Fruit fly (Drosophila melanogaster) whole organism, prepupa: ENCODE measurements around the gene p.

Experiments used
- CG10669 ChIP-seq: fragments of 200-800 bp; sonication (Bioruptor generic); optimal IDR thresholded peaks from 3 replicates; lab custom pipeline; 2018; ENCODE audit warnings: missing biosample characterization, mild to moderate bottlenecking, missing genetic modification characterization, moderate library complexity
- CG11762 ChIP-seq: fragments of 200-800 bp; sonication (Bioruptor generic); optimal IDR thresholded peaks from 3 replicates; lab custom pipeline; 2016; ENCODE audit warnings: missing biosample characterization, missing genetic modification characterization; ENCODE audit not compliant: insufficient read depth
- CG15336 ChIP-seq: fragments of 200-800 bp; sonication (Bioruptor generic); IDR thresholded peaks from 2 replicates; pipeline ENCODE4 v1.3.6; 2022; ENCODE audit warnings: missing biosample characterization, missing genetic modification characterization
- CG1621 ChIP-seq: fragments of 200-800 bp; sonication (Bioruptor generic); optimal IDR thresholded peaks from 3 replicates; lab custom pipeline; 2018; ENCODE audit warnings: missing biosample characterization, mild to moderate bottlenecking, missing genetic modification characterization
- CG16779 ChIP-seq: fragments of 200-800 bp; sonication (Bioruptor generic); optimal IDR thresholded peaks from 3 replicates; lab custom pipeline; 2017; ENCODE audit warnings: missing biosample characterization, mild to moderate bottlenecking, missing genetic modification characterization
- CG3032 ChIP-seq: fragments of 200-800 bp; optimal IDR thresholded peaks from 2 replicates; lab custom pipeline; 2019; ENCODE audit warnings: missing biosample characterization, mild to moderate bottlenecking, missing genetic modification characterization, moderate library complexity
- CG3919 ChIP-seq: fragments of 200-800 bp; sonication (Bioruptor generic); optimal IDR thresholded peaks from 3 replicates; lab custom pipeline; 2016; ENCODE audit warnings: missing biosample characterization, missing genetic modification characterization
- CG4318 ChIP-seq: fragments of 200-800 bp; sonication (Bioruptor generic); optimal IDR thresholded peaks from 3 replicates; lab custom pipeline; 2017; ENCODE audit warnings: missing biosample characterization, mild to moderate bottlenecking, missing genetic modification characterization
- CG6163 ChIP-seq: fragments of 200-800 bp; sonication (Bioruptor generic); IDR thresholded peaks from 3 replicates; pipeline ENCODE4 v1.3.6; 2022; ENCODE audit warnings: missing biosample characterization, missing genetic modification characterization
- CG6808 ChIP-seq: fragments of 200-800 bp; sonication (Bioruptor generic); optimal IDR thresholded peaks from 3 replicates; lab custom pipeline; 2017; ENCODE audit warnings: missing biosample characterization, missing genetic modification characterization, mild to moderate bottlenecking, moderate library complexity, missing genetic modification reagents
- CG6854 ChIP-seq: fragments of 200-800 bp; sonication (Bioruptor generic); optimal IDR thresholded peaks from 2 replicates; lab custom pipeline; 2017; ENCODE audit warnings: missing biosample characterization, mild to moderate bottlenecking, missing genetic modification characterization
- CG8319 ChIP-seq: fragments of 200-800 bp; sonication (Bioruptor generic); optimal IDR thresholded peaks from 3 replicates; lab custom pipeline; 2016; ENCODE audit warnings: missing biosample characterization, missing genetic modification characterization
- CG8632 ChIP-seq: fragments of 200-800 bp; sonication (Bioruptor generic); optimal IDR thresholded peaks from 3 replicates; lab custom pipeline; 2016; ENCODE audit warnings: missing biosample characterization, missing genetic modification characterization
- Eip75B ChIP-seq: fragments of 200-800 bp; sonication (Bioruptor generic); optimal IDR thresholded peaks from 3 replicates; lab custom pipeline; 2016; ENCODE audit warnings: missing biosample characterization, missing genetic modification characterization
- Eip78C ChIP-seq: fragments of 200-800 bp; sonication (Bioruptor generic); peaks from one replicate; lab custom pipeline; 2016; ENCODE audit warnings: missing biosample characterization, missing genetic modification characterization
- Eip93F ChIP-seq: fragments of 200-800 bp; sonication (Bioruptor generic); optimal IDR thresholded peaks from 2 replicates; lab custom pipeline; 2016; ENCODE audit warnings: missing biosample characterization, mild to moderate bottlenecking, missing genetic modification characterization
- Ets96B ChIP-seq: fragments of 200-800 bp; optimal IDR thresholded peaks from 2 replicates; lab custom pipeline; 2019; ENCODE audit warnings: missing biosample characterization, mild to moderate bottlenecking, missing genetic modification characterization, moderate library complexity
- Gug ChIP-seq: fragments of 200-800 bp; sonication (Bioruptor generic); IDR thresholded peaks from 2 replicates; pipeline ENCODE4 v1.3.6; 2022; ENCODE audit warnings: missing biosample characterization, missing genetic modification characterization
- Hr39 ChIP-seq: fragments of 200-800 bp; sonication (Bioruptor generic); optimal IDR thresholded peaks from 2 replicates; lab custom pipeline; 2016; ENCODE audit warnings: missing biosample characterization, missing genetic modification characterization
- Hr4 ChIP-seq: fragments of 200-800 bp; sonication (Bioruptor generic); optimal IDR thresholded peaks from 3 replicates; lab custom pipeline; 2016; ENCODE audit warnings: missing biosample characterization, missing genetic modification characterization
- Lpt ChIP-seq: fragments of 200-800 bp; sonication (Bioruptor generic); optimal IDR thresholded peaks from 3 replicates; lab custom pipeline; 2016; ENCODE audit warnings: missing biosample characterization, missing genetic modification characterization
- OdsH ChIP-seq: fragments of 200-800 bp; sonication (Bioruptor generic); optimal IDR thresholded peaks from 3 replicates; lab custom pipeline; 2016; ENCODE audit warnings: missing biosample characterization, missing genetic modification characterization
- Sox102F ChIP-seq: fragments of 200-800 bp; sonication (Bioruptor generic); optimal IDR thresholded peaks from 2 replicates; lab custom pipeline; 2016; ENCODE audit warnings: missing biosample characterization, mild to moderate bottlenecking, missing genetic modification characterization
- Sox14 ChIP-seq: fragments of 200-800 bp; sonication (Bioruptor generic); optimal IDR thresholded peaks from 3 replicates; lab custom pipeline; 2016; ENCODE audit warnings: missing biosample characterization, missing genetic modification characterization
- achi ChIP-seq: fragments of 200-800 bp; sonication (Bioruptor generic); optimal IDR thresholded peaks from 3 replicates; lab custom pipeline; 2016; ENCODE audit warnings: missing biosample characterization, missing genetic modification characterization
- dac ChIP-seq: fragments of 200-800 bp; sonication (Bioruptor generic); optimal IDR thresholded peaks from 2 replicates; lab custom pipeline; 2017; ENCODE audit warnings: missing biosample characterization, mild to moderate bottlenecking, missing genetic modification characterization
- dsx ChIP-seq: fragments of 200-800 bp; optimal IDR thresholded peaks from 3 replicates; lab custom pipeline; 2019; ENCODE audit warnings: missing biosample characterization, mild to moderate bottlenecking, missing genetic modification characterization, moderate library complexity; ENCODE audit not compliant: poor library complexity, severe bottlenecking
- eg ChIP-seq: fragments of 200-800 bp; sonication (Bioruptor generic); IDR thresholded peaks from 3 replicates; pipeline ENCODE4 v1.3.6; 2022; ENCODE audit warnings: missing biosample characterization, missing genetic modification characterization
- esn ChIP-seq: fragments of 200-800 bp; sonication (Bioruptor generic); optimal IDR thresholded peaks from 2 replicates; lab custom pipeline; 2016; ENCODE audit warnings: missing biosample characterization, mild to moderate bottlenecking, missing genetic modification characterization, moderate library complexity
- fd59A ChIP-seq: fragments of 200-800 bp; sonication (Bioruptor generic); optimal IDR thresholded peaks from 2 replicates; lab custom pipeline; 2017; ENCODE audit warnings: missing biosample characterization, mild to moderate bottlenecking, missing genetic modification characterization, missing genetic modification reagents
- fkh ChIP-seq: fragments of 200-800 bp; sonication (Bioruptor generic); optimal IDR thresholded peaks from 3 replicates; lab custom pipeline; 2017; ENCODE audit warnings: missing biosample characterization, mild to moderate bottlenecking, missing genetic modification characterization, moderate library complexity
- lz ChIP-seq: fragments of 200-800 bp; sonication (Bioruptor generic); optimal IDR thresholded peaks from 3 replicates; lab custom pipeline; 2016; ENCODE audit warnings: missing biosample characterization, missing genetic modification characterization
- net ChIP-seq: fragments of 200-800 bp; sonication (Bioruptor generic); optimal IDR thresholded peaks from 3 replicates; lab custom pipeline; 2016; ENCODE audit warnings: missing biosample characterization, missing genetic modification characterization
- pdm3 ChIP-seq: fragments of 200-800 bp; sonication (Bioruptor generic); optimal IDR thresholded peaks from 3 replicates; lab custom pipeline; 2016; ENCODE audit warnings: missing biosample characterization, missing genetic modification characterization
- salr ChIP-seq, 2 experiments: fragments of 200-800 bp; sonication (Bioruptor generic); optimal IDR thresholded peaks; 3 replicates each; lab custom pipeline; 2016 to 2018; ENCODE audit warnings: missing biosample characterization in 2 of 2, missing genetic modification characterization in 2 of 2, mild to moderate bottlenecking in 1 of 2
- svp ChIP-seq: fragments of 200-800 bp; sonication (Bioruptor generic); peaks from one replicate; lab custom pipeline; 2016; ENCODE audit warnings: missing biosample characterization, missing genetic modification characterization
- vri ChIP-seq: fragments of 200-800 bp; sonication (Bioruptor generic); optimal IDR thresholded peaks from 3 replicates; lab custom pipeline; 2016; ENCODE audit warnings: missing biosample characterization, mild to moderate bottlenecking, missing genetic modification characterization

p gene

dm6 chr3R:8669029-8669707 is 1.3 kb downstream of the p start (continued):
- TF ChIP-seq eg (GFP tag; lab: Robert Waterston, UW) (peak; percentile 98), fd59A (GFP tag; lab: Kevin White, UChicago) (peak; percentile 93), net (GFP tag; lab: Kevin White, UChicago) (peak; percentile 99), Eip93F (GFP tag; lab: Kevin White, UChicago) (peak; percentile 97), esn (peak; percentile 99), CG1621 (tag; lab: Kevin White, UChicago) (peak; percentile 98), fkh (GFP tag; lab: Kevin White, UChicago) (peak; percentile 80), CG6854 (GFP tag; lab: Kevin White, UChicago) (peak; percentile 94), Hr39 (GFP tag; lab: Kevin White, UChicago) (peak; percentile 96)

DNA sequence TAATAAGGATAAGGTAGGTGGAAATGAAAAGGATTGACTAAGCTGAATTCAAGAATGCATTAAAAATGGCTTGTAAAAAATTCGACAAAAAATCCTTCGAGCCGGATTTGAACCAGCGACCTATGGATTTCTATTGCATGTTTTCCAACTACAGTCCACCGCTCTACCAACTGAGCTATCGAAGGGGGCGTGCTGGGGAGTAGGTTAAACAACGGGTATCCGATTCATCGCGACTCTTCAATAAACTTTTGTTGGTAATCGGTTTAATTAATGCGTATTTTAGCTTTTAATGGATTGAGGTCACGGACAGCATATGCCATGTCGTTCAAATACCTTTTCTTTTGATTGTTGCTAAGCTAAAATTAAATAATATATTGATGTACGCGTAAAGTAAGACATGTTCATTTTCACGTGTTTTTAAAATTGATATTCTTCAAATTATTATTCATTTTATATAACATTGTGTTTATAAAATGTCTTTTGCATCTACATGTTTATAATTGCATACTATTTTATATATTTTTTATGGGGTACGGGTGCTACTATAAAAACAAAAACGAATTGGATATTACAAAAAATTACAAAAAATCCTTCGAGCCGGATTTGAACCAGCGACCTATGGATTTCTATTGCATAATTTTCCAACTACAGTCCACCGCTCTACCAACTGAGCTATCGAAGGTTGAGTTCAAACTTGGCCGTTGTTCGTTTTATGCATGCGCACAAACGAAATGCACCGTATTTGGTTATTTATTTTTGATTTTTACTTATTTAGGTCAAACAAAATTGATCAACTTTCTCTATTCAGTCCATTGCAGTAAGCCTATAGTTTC is 2.2 kb downstream of the p start:
- TF ChIP-seq lz (GFP tag; lab: Kevin White, UChicago) (no peak), Sox102F (no peak), CG16779 (tag; lab: Kevin White, UChicago) (no peak), CG8632 (no peak), vri (GFP tag; lab: Kevin White, UChicago) (peak; percentile 81), net (GFP tag; lab: Kevin White, UChicago) (no peak), CG3032 (tag; lab: Kevin White, UChicago) (no peak), CG3919 (GFP tag; lab: Kevin White, UChicago) (no peak), Hr39 (GFP tag; lab: Kevin White, UChicago) (no peak), CG8319 (GFP tag; lab: Kevin White, UChicago) (no peak), fd59A (GFP tag; lab: Kevin White, UChicago) (no peak), OdsH (GFP tag; lab: Kevin White, UChicago) (no peak), Eip78C (GFP tag; lab: Kevin White, UChicago) (peak; percentile 65), CG4318 (GFP tag; lab: Kevin White, UChicago) (no peak), CG10669 (GFP tag; lab: Kevin White, UChicago) (no peak), Lpt (no peak), svp (GFP tag; lab: Kevin White, UChicago) (peak; percentile 63), Eip93F (GFP tag; lab: Kevin White, UChicago) (peak; percentile 3), dac (GFP tag; lab: Kevin White, UChicago) (no peak)

dm6 chr3R:8667568-8667967 is 2.9 kb downstream of the p start, which contains the start of gene CG8036:
Gene CG8036 (plus strand): TSS chr3R:8667868.
- TF ChIP-seq Ets96B (tag; lab: Kevin White, UChicago): no peak
- no peak for TF ChIP-seq fkh (GFP tag; lab: Kevin White, UChicago)

DNA sequence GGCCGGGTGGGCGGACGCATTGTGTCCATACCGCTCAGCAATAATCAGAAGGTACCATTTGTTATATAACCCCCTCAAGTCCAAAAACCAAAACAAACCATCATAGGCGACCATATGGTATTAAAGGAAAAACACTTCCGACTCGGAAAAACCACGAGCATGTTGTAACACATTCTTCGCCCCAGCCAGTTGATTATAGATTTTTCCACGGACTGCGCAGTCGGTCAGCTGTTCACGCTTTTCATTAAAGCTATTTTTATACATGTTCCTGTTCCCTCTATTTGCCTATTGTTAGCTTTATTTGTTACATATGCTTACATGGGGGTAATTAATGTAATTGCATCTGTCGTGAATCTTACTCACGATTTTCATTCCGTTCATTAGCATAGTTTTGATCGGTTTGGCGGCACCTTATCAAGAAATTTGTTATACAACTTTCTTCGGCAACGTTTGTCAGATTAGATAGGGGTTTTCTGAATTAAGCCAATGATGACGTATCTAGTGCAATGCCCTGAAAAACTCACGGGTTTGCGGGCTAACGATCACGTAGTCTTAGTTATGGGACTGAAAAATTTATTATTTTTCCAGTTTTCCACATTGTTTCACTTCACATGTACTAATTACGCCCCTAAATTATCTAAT is 5.7 kb downstream of the p start:
- no peak for TF ChIP-seq net (GFP tag; lab: Kevin White, UChicago)
- no peak for TF ChIP-seq CG3919 (GFP tag; lab: Kevin White, UChicago)
- TF ChIP-seq vri (GFP tag; lab: Kevin White, UChicago): peak; percentile 84
- TF ChIP-seq CG6808 (GFP tag; lab: Kevin White, UChicago): no peak
- no peak for TF ChIP-seq svp (GFP tag; lab: Kevin White, UChicago)

DNA sequence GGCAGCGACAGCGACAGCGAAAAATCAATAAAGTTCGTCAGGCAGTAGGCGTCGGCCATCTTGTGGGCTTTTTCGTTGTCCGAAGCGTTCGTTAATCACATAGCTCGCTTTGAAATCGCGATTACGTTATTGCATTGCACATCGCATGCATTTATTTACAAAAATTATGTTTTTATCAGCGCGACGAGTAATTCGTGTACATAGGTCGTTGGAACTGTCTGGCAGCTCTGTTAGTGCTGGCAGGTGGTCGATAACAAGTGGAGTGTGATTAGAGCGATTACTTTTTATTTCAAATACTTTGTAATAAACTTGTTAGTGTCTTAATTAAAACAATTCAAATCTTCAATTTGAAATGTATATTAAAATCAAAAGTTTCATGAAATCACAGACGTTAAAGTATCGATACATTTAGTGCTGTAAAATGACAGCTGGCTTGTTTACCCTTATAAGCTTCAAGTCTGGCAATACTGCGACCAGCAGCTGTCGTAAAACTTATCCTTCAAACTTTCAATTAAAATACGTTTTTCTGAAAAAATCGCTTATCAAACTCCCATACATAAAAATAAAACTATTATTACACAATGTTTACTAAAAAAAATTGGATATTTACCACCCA is 6.7 kb downstream of the p start, which contains the start of gene CG8032:
CG8032 (plus strand) TSS at position 448 of the 616 bp plus-strand sequence.
- TF ChIP-seq dsx (peak; percentile 29), CG15336 (GFP tag; lab: Robert Waterston, UW) (0 out of 2 replicates have a peak, but pooled peaks have one; percentile 12), achi (GFP tag; lab: Kevin White, UChicago) (peak; percentile 100), Hr4 (GFP tag; lab: Kevin White, UChicago) (peak; percentile 54), CG6163 (GFP tag; lab: Robert Waterston, UW) (no peak), Ets96B (tag; lab: Kevin White, UChicago) (no peak), dac (GFP tag; lab: Kevin White, UChicago) (no peak), salr (GFP tag; optimal IDR thresholded peaks at IDR 0.05; lab: Kevin White, UChicago) (peak in 1 of 2 experiments; percentile 14), pdm3 (GFP tag; lab: Kevin White, UChicago) (peak; percentile 61), CG4318 (GFP tag; lab: Kevin White, UChicago) (no peak), CG11762 (no peak), Eip75B (GFP tag; lab: Kevin White, UChicago) (peak; percentile 63), eg (GFP tag; lab: Robert Waterston, UW) (no peak), Eip78C (GFP tag; lab: Kevin White, UChicago) (peak; percentile 62), Gug (no peak), net (GFP tag; lab: Kevin White, UChicago) (no peak), Sox14 (GFP tag; lab: Kevin White, UChicago) (peak; percentile 36)
